Worm (Caenorhabditis elegans) whole organism, L4 larva: ENCODE results near the gene ceh-74.

Source experiments
- F37D6.2 ChIP-seq: sonication (generic microtip); optimal IDR thresholded peaks from 2 replicates; lab custom pipeline; 2016; ENCODE audit warnings: mild to moderate bottlenecking, missing genetic modification characterization, missing compliant biosample characterization
- F44E2.7 ChIP-seq: fragments of 200-800 bp; sonication (Bioruptor generic); IDR thresholded peaks from 2 replicates; pipeline ENCODE4 v2.1.2; 2022; ENCODE audit warnings: missing genetic modification characterization, missing compliant biosample characterization
- Y105C5A.15 ChIP-seq: fragments of 200-800 bp; sonication (Bioruptor generic); IDR thresholded peaks from 2 replicates; pipeline ENCODE4 v1.3.6; 2022; ENCODE audit warnings: missing genetic modification characterization, missing compliant biosample characterization
- Y75B8A.6 ChIP-seq: fragments of 200-800 bp; sonication (Bioruptor generic); IDR thresholded peaks from 2 replicates; pipeline ENCODE4 v1.3.6; 2022; ENCODE audit warnings: missing genetic modification reagents, missing genetic modification characterization, missing compliant biosample characterization
- aha-1 ChIP-seq: fragments of 150-350 bp; peaks from one replicate; lab custom pipeline; 2014; ENCODE audit warnings: missing biosample characterization, missing genetic modification characterization
- ceh-82 ChIP-seq: sonication (generic microtip); optimal IDR thresholded peaks from 2 replicates; lab custom pipeline; 2017; ENCODE audit warnings: missing biosample characterization, missing genetic modification characterization
- cey-2 ChIP-seq: sonication (generic microtip); optimal IDR thresholded peaks from 3 replicates; lab custom pipeline; 2017; ENCODE audit warnings: missing genetic modification characterization, mild to moderate bottlenecking, missing compliant biosample characterization, antibody characterized with exemption, borderline replicate concordance; ENCODE audit not compliant: insufficient read depth
- dmd-6 ChIP-seq: fragments of 200-800 bp; sonication (Bioruptor generic); IDR thresholded peaks from 2 replicates; pipeline ENCODE4 v1.3.6; 2022; ENCODE audit warnings: missing genetic modification reagents, missing genetic modification characterization, missing compliant biosample characterization
- dmd-9 ChIP-seq: fragments of 200-800 bp; sonication (Bioruptor generic); IDR thresholded peaks from 2 replicates; pipeline ENCODE4 v1.3.6; 2022; ENCODE audit warnings: missing genetic modification reagents, missing genetic modification characterization, missing compliant biosample characterization
- duxl-1 ChIP-seq: sonication (generic microtip); optimal IDR thresholded peaks from 2 replicates; lab custom pipeline; 2016; ENCODE audit warnings: mild to moderate bottlenecking, missing genetic modification characterization, moderate library complexity, missing compliant biosample characterization; ENCODE audit not compliant: poor library complexity
- lin-1 ChIP-seq: fragments of 200-800 bp; sonication (Bioruptor generic); IDR thresholded peaks from 2 replicates; pipeline ENCODE4 v1.3.6; 2022; ENCODE audit warnings: missing genetic modification reagents, missing genetic modification characterization, missing compliant biosample characterization
- lin-29 ChIP-seq: fragments of 200-800 bp; sonication (Bioruptor generic); IDR thresholded peaks from 2 replicates; pipeline ENCODE4 v1.3.6; 2022; ENCODE audit warnings: missing genetic modification reagents, missing genetic modification characterization, missing compliant biosample characterization
- lir-3 ChIP-seq: sonication (generic microtip); optimal IDR thresholded peaks from 2 replicates; lab custom pipeline; 2016; ENCODE audit warnings: mild to moderate bottlenecking, missing genetic modification characterization, missing compliant biosample characterization
- madf-5 ChIP-seq, 2 experiments: fragments of 200-800 bp; sonication (Bioruptor generic); IDR thresholded peaks; 2 replicates each; pipeline ENCODE4 v1.3.6; 2022; ENCODE audit warnings: missing compliant biosample characterization in 2 of 2, missing genetic modification characterization in 2 of 2
- mep-1 ChIP-seq: fragments of 150-350 bp; sonication (generic microtip); optimal IDR thresholded peaks from 3 replicates; lab custom pipeline; 2014; ENCODE audit warnings: missing biosample characterization, missing genetic modification characterization
- nhr-11 ChIP-seq: fragments of 150-350 bp; optimal IDR thresholded peaks from 2 replicates; lab custom pipeline; 2014; ENCODE audit warnings: missing biosample characterization, missing genetic modification characterization
- nhr-28 ChIP-seq: fragments of 150-350 bp; optimal IDR thresholded peaks from 2 replicates; lab custom pipeline; 2014; ENCODE audit warnings: missing biosample characterization, missing genetic modification characterization
- nhr-41 ChIP-seq: fragments of 200-800 bp; sonication (Bioruptor generic); IDR thresholded peaks from 2 replicates; pipeline ENCODE4 v1.3.6; 2022; ENCODE audit warnings: missing genetic modification reagents, missing genetic modification characterization, missing compliant biosample characterization
- nhr-48 ChIP-seq: sonication (generic microtip); optimal IDR thresholded peaks from 2 replicates; lab custom pipeline; 2016; ENCODE audit warnings: mild to moderate bottlenecking, missing genetic modification characterization, missing compliant biosample characterization
- nhr-6 ChIP-seq: fragments of 150-350 bp; optimal IDR thresholded peaks from 2 replicates; lab custom pipeline; 2014; ENCODE audit warnings: missing biosample characterization, missing genetic modification characterization
- php-3 ChIP-seq: fragments of 200-800 bp; sonication (Bioruptor generic); IDR thresholded peaks from 2 replicates; pipeline ENCODE4 v1.3.6; 2022; ENCODE audit warnings: missing genetic modification reagents, missing genetic modification characterization, missing compliant biosample characterization
- rbr-2 ChIP-seq: sonication (generic microtip); optimal IDR thresholded peaks from 2 replicates; lab custom pipeline; 2016; ENCODE audit warnings: missing genotype, missing genetic modification characterization, missing compliant biosample characterization
- saeg-2 ChIP-seq: fragments of 200-800 bp; sonication (Bioruptor generic); IDR thresholded peaks from 2 replicates; pipeline ENCODE4 v1.3.6; 2022; ENCODE audit warnings: missing genetic modification reagents, missing genetic modification characterization, missing compliant biosample characterization
- set-16 ChIP-seq: fragments of 200-800 bp; sonication (Bioruptor generic); IDR thresholded peaks from 2 replicates; pipeline ENCODE4 v1.3.6; 2022; ENCODE audit warnings: missing genetic modification reagents, missing genetic modification characterization, missing compliant biosample characterization
- snpc-1.2 ChIP-seq: fragments of 200-800 bp; sonication (Bioruptor generic); IDR thresholded peaks from 2 replicates; pipeline ENCODE4 v1.3.6; 2022; ENCODE audit warnings: missing genetic modification reagents, missing genetic modification characterization, missing compliant biosample characterization
- snpc-4 ChIP-seq: fragments of 150-350 bp; optimal IDR thresholded peaks from 2 replicates; lab custom pipeline; 2014; ENCODE audit warnings: missing biosample characterization, missing genetic modification characterization
- spr-3 ChIP-seq: fragments of 200-800 bp; sonication (Bioruptor generic); optimal IDR thresholded peaks from 2 replicates; lab custom pipeline; 2018; ENCODE audit warnings: mild to moderate bottlenecking, missing genetic modification characterization, missing compliant biosample characterization
- unc-130 ChIP-seq: sonication (generic microtip); optimal IDR thresholded peaks from 2 replicates; lab custom pipeline; 2016; ENCODE audit warnings: missing genetic modification reagents, missing genetic modification characterization, missing compliant biosample characterization
- unc-62 ChIP-seq, 3 experiments: fragments of 150-350 bp in 1 of 3; sonication (generic microtip); optimal IDR thresholded peaks in 2 of 3; peaks in 1 of 3; 1 replicate in 1 of 3; 2 replicates in 2 of 3; lab custom pipeline; 2014 to 2017; ENCODE audit warnings: missing biosample characterization in 3 of 3, missing genetic modification characterization in 3 of 3, missing genetic modification reagents in 3 of 3, missing genotype in 1 of 3
- zip-2 ChIP-seq: fragments of 150-350 bp; optimal IDR thresholded peaks from 2 replicates; lab custom pipeline; 2014; ENCODE audit warnings: missing biosample characterization, missing genetic modification characterization

The ceh-74 gene

DNA sequence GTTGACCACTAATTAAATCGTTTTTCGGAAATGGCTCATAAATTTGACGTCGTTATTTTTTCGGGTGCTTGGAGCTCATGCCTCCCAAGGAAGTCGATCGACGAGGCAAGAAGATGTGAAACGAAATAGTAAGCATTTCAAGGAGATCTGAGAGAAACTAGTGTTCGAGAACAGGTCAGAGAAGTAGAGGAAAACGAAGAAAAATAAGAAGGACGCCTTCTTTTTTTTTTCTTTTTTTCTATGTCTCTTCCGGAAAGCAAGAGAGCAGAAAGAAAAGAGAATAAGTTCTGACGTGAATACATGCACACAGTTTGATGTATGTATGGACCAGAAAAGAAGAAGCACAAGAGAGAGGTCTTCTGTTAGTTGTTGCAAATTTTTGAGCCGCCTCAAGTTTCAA is 34.2 kb upstream of the ceh-74 start (continued):
- TF ChIP-seq Y105C5A.15 (GFP tag; lab: Robert Waterston, UW) (no peak), php-3 (GFP tag; lab: Robert Waterston, UW) (no peak), nhr-11 (tag; lab: Kevin White, UChicago) (peak; percentile 14), unc-62 (GFP tag; optimal IDR thresholded peaks at IDR 0.05 in 1 of 2; lab: Kevin White, UChicago) (peak in 1 of 2 experiments; percentile 99), unc-62 (tag; optimal IDR thresholded peaks at IDR 0.05; lab: Kevin White, UChicago) (no peak), dmd-6 (no peak), saeg-2 (GFP tag; lab: Robert Waterston, UW) (no peak), duxl-1 (tag; lab: Kevin White, UChicago) (no peak)

- TF ChIP-seq nhr-48 (tag; lab: Kevin White, UChicago), result no peak
- peak; percentile 45 for TF ChIP-seq aha-1 (tag; lab: Kevin White, UChicago)
These were observed 32.6 kb upstream of the ceh-74 start, which contains the start of gene par-1 for ce11 chrV:14145267-14145666. par-1 (minus strand) TSS chrV:14145367.

DNA sequence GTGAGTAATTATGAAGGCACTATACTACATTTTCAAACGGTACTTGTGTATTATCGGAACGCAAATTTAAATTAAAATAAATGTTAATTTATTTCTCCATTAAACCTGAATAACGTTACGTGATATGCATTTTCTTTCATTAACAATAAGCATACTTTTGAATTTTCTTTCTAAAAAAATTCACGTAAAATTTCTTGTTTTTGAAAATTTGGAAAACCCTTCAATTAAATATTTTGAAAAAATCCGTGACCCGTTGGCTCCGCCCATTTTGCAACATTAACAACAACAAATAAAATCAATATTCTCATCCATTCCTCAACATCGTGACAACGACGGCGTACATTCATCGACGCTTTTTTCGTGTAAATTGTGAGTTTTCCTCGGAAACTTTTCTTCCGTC is 31.7 kb upstream of the ceh-74 start, which contains the start of gene acs-10:
acs-10 (plus strand) TSS at position 301 of the 400 bp plus-strand sequence.
- TF ChIP-seq saeg-2 (GFP tag; lab: Robert Waterston, UW) (no peak), ceh-82 (tag; lab: Kevin White, UChicago) (no peak), F37D6.2 (no peak), cey-2 (tag; lab: Kevin White, UChicago) (no peak), F44E2.7 (GFP tag; lab: Robert Waterston, UW) (no peak), nhr-41 (GFP tag; lab: Robert Waterston, UW) (no peak), Y75B8A.6 (GFP tag; lab: Robert Waterston, UW) (no peak), rbr-2 (tag; lab: Kevin White, UChicago) (no peak), madf-5 (GFP tag; IDR thresholded peaks at IDR 0.05; lab: Robert Waterston, UW) (no peak), nhr-6 (tag; lab: Kevin White, UChicago) (no peak), lin-1 (GFP tag; lab: Robert Waterston, UW) (no peak), mep-1 (tag; lab: Kevin White, UChicago) (no peak), lir-3 (tag; lab: Kevin White, UChicago) (no peak)

DNA sequence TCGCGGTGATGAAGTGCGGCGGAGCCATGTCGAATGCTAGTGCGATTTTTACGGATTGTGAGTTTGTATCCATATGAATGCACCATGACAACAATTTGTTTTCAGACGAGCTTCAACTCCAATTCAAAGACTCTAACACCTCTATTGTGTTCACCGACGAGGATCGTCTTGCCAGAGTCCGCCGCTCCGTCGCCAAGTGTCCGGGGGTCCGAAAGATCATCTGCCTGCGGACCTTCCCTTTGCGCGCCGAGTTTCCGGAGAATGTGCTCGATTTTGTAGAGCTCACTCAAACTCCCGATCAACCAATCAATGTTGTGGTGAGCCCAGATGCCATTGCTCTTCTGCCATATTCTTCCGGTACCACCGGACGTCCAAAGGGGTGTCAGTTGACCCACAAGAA is 30.8 kb upstream of the ceh-74 start:
- peak; percentile 67 for TF ChIP-seq set-16
- TF ChIP-seq zip-2 (tag; lab: Kevin White, UChicago), result no peak
- TF ChIP-seq snpc-4 (tag; lab: Kevin White, UChicago), result no peak
- no peak for TF ChIP-seq spr-3 (GFP tag; lab: Kevin White, UChicago)
- TF ChIP-seq lin-29 (GFP tag; lab: Robert Waterston, UW), result no peak
- no peak for TF ChIP-seq snpc-1.2 (GFP tag; lab: Robert Waterston, UW)
- no peak for TF ChIP-seq lir-3 (tag; lab: Kevin White, UChicago)

DNA sequence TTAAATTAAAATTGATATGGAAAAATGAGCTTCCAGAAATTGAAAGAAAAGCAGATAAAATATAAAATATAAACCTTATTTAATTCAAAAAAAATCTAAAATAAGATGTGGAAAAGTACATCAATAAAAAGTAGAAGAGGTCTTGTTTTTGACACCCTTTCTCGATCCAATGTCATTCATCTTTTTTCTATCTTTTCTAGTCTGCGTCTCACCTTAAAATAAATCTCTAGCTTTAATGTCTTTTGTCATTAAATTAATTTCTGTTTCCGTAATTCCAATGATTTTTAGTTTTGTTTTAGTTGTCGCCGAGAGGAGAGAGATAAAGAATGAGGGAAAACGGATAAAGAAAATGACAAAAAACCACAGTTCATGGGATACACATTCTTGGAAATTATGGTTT is 28.8 kb upstream of the ceh-74 start:
- TF ChIP-seq unc-62 (GFP tag; optimal IDR thresholded peaks at IDR 0.05 in 1 of 2; lab: Kevin White, UChicago) (peak in 1 of 2 experiments; percentile 65), unc-62 (tag; optimal IDR thresholded peaks at IDR 0.05; lab: Kevin White, UChicago) (no peak), unc-130 (no peak)

ce11 chrV:14150966-14151365 is 26.9 kb upstream of the ceh-74 start:
- peak; percentile 2 for TF ChIP-seq nhr-28 (tag; lab: Kevin White, UChicago)
- peak in 1 of 2 experiments; percentile 57 for TF ChIP-seq unc-62 (GFP tag; optimal IDR thresholded peaks at IDR 0.05 in 1 of 2; lab: Kevin White, UChicago)
- TF ChIP-seq unc-62 (tag; optimal IDR thresholded peaks at IDR 0.05; lab: Kevin White, UChicago), result no peak
- no peak for TF ChIP-seq dmd-9
